Fruit fly (Drosophila melanogaster) whole organism: ENCODE results near the gene CG6465.

ENCODE experiments used
- CG8478 ChIP-seq: fragments of >200 bp; optimal IDR thresholded peaks from 2 replicates; lab custom pipeline; 2018; ENCODE audit warnings: inconsistent platforms
- Dll ChIP-seq: fragments of >200 bp; optimal IDR thresholded peaks from 2 replicates; lab custom pipeline; 2017
- psq ChIP-seq: fragments of >200 bp; optimal IDR thresholded peaks from 2 replicates; lab custom pipeline; 2017

DNA sequence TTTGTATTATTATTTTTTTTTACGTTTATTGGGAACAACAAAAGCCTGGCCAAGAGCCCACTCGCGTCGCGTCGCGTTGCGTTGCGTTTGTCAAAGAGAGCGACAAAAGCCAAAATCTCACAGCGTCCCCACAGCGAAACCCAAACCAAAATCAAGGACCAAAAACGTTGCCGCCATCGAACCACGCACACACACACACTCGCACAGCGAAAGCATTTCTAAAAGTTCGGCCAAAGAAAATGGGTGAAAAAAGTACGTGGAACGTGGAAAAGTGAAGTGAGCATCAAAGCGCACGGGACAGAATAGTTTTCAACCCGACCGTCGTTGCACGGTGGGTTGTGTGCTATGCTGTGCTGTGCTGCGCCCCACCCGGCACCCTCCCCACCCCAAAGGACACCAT lies 37.6 kb downstream of the CG6465 start, which contains the start of gene hth:
- no peak for TF ChIP-seq psq (lab: Kevin White, UChicago)
- TF ChIP-seq CG8478 (lab: Kevin White, UChicago): no peak
- TF ChIP-seq Dll (lab: Kevin White, UChicago): no peak
